Fruit fly (Drosophila melanogaster): ENCODE data around the gene CG42784.

DNA sequence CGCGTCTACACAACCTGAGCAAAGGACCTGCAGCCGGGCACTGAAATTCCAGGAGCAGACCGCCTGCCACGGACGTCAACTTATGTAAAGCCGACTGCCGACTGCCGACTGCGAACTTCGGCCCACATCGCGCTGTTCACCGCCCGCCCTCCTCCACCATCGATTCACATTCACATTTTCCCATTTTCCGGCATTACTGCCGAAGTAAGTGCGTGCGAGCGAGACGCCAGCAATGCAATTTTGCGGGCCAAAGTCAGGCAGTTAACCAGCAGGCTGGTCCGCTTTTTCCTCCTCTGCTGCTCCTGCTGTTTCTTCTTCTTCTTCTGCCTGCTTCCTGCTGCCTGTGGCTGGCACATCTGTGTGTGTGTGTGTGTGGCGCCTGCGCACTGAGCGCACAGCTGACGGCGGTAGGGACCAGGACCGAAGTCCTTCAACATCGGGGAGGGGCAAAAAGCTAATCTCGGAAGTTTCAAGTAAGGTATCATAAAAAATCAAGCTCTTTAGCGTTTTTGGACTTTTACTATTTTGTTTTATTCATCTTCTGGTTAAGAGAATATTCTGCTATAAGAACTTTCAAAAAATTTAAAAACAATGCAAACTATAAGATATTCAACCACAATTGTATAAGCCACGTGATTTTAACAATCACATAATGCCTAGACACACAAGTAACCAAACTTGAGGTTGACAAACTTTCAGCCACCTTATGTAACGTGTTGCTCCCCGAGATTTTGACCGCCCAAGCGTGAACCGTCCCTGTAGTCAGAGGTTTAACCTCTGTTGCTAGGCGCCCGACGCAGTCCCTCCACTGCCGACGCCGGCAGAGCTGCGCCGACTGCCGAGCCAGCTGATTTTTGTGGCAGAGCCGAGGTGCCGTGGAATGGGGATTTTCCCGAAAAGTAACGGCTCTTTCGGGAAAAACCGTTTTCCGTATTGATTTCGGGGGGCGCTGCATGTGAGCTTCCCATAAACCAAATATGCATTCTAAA lies 132.8 kb downstream of the CG42784 start:
- TF ChIP-seq CG15710 (tag; optimal IDR thresholded peaks at IDR 0.05): peak; percentile 80
- TF ChIP-seq CG14655 (GFP tag; optimal IDR thresholded peaks at IDR 0.05): peak; percentile 85
